Worm (Caenorhabditis elegans) whole organism, late embryonic: ENCODE measurements around the gene cts-1.

Source experiments
- F13H6.1 ChIP-seq: sonication (generic microtip); optimal IDR thresholded peaks from 2 replicates; lab custom pipeline; 2016; ENCODE audit warnings: missing genetic modification characterization, missing compliant biosample characterization
- K09A11.1 ChIP-seq: sonication (generic microtip); optimal IDR thresholded peaks from 2 replicates; lab custom pipeline; 2017; ENCODE audit warnings: antibody characterized with exemption, mild to moderate bottlenecking, missing genetic modification characterization, missing compliant biosample characterization; ENCODE audit not compliant: insufficient read depth
- T23F11.4 ChIP-seq: fragments of 200-800 bp; sonication (Bioruptor generic); optimal IDR thresholded peaks from 2 replicates; lab custom pipeline; 2018; ENCODE audit warnings: mild to moderate bottlenecking, missing genetic modification characterization, missing compliant biosample characterization
- ahr-1 ChIP-seq: sonication (generic microtip); optimal IDR thresholded peaks from 2 replicates; lab custom pipeline; 2016; ENCODE audit warnings: missing genetic modification characterization, missing compliant biosample characterization
- ceh-14 ChIP-seq: sonication (generic microtip); optimal IDR thresholded peaks from 2 replicates; lab custom pipeline; 2016; ENCODE audit warnings: missing genotype, missing genetic modification characterization, missing compliant biosample characterization
- ceh-18 ChIP-seq: sonication (generic microtip); optimal IDR thresholded peaks from 2 replicates; lab custom pipeline; 2016; ENCODE audit warnings: missing genetic modification characterization, missing compliant biosample characterization
- ceh-24 ChIP-seq: sonication (generic microtip); optimal IDR thresholded peaks from 2 replicates; lab custom pipeline; 2016; ENCODE audit warnings: mild to moderate bottlenecking, missing genetic modification characterization, missing compliant biosample characterization
- ceh-30 ChIP-seq: fragments of 150-350 bp; optimal IDR thresholded peaks from 2 replicates; lab custom pipeline; 2014; ENCODE audit warnings: missing biosample characterization, missing genetic modification characterization
- ceh-31 ChIP-seq: sonication (generic microtip); optimal IDR thresholded peaks from 2 replicates; lab custom pipeline; 2016; ENCODE audit warnings: missing genetic modification characterization, missing compliant biosample characterization
- ceh-34 ChIP-seq: sonication (generic microtip); optimal IDR thresholded peaks from 2 replicates; lab custom pipeline; 2016; ENCODE audit warnings: mild to moderate bottlenecking, missing genetic modification characterization, missing compliant biosample characterization
- ceh-45 ChIP-seq: fragments of 200-800 bp; sonication (Bioruptor generic); IDR thresholded peaks from 2 replicates; pipeline ENCODE4 v1.3.6; 2022; ENCODE audit warnings: missing genetic modification reagents, missing genetic modification characterization, missing compliant biosample characterization
- ceh-48 ChIP-seq: sonication (generic microtip); optimal IDR thresholded peaks from 2 replicates; lab custom pipeline; 2016; ENCODE audit warnings: missing genetic modification characterization, inconsistent platforms, missing compliant biosample characterization
- ceh-6 ChIP-seq: fragments of 200-800 bp; sonication (Bioruptor generic); optimal IDR thresholded peaks from 2 replicates; lab custom pipeline; 2018; ENCODE audit warnings: mild to moderate bottlenecking, missing genetic modification characterization, missing compliant biosample characterization
- ceh-9 ChIP-seq: sonication (generic microtip); optimal IDR thresholded peaks from 2 replicates; lab custom pipeline; 2016; ENCODE audit warnings: mild to moderate bottlenecking, missing genetic modification characterization, inconsistent platforms, missing compliant biosample characterization
- dmd-4 ChIP-seq: sonication (generic microtip); optimal IDR thresholded peaks from 2 replicates; lab custom pipeline; 2016; ENCODE audit warnings: borderline replicate concordance, missing genetic modification characterization, missing compliant biosample characterization
- dve-1 ChIP-seq: sonication (generic microtip); optimal IDR thresholded peaks from 2 replicates; lab custom pipeline; 2017; ENCODE audit warnings: antibody characterized with exemption, mild to moderate bottlenecking, missing genetic modification characterization, missing compliant biosample characterization
- elt-2 ChIP-seq: sonication (generic microtip); optimal IDR thresholded peaks from 2 replicates; lab custom pipeline; 2016; ENCODE audit warnings: missing genetic modification reagents, missing genetic modification characterization, missing compliant biosample characterization
- elt-4 ChIP-seq: sonication (generic microtip); optimal IDR thresholded peaks from 2 replicates; lab custom pipeline; 2016; ENCODE audit warnings: missing genetic modification characterization, missing compliant biosample characterization
- ets-4 ChIP-seq: sonication (generic microtip); optimal IDR thresholded peaks from 2 replicates; lab custom pipeline; 2016; ENCODE audit warnings: missing genetic modification characterization, missing compliant biosample characterization
- eyg-1 ChIP-seq: sonication (generic microtip); optimal IDR thresholded peaks from 2 replicates; lab custom pipeline; 2016; ENCODE audit warnings: missing genotype, missing genetic modification characterization, missing compliant biosample characterization
- fkh-6 ChIP-seq: sonication (generic microtip); optimal IDR thresholded peaks from 2 replicates; lab custom pipeline; 2016; ENCODE audit warnings: missing genetic modification characterization, missing compliant biosample characterization
- gmeb-2 ChIP-seq: sonication (generic microtip); optimal IDR thresholded peaks from 2 replicates; lab custom pipeline; 2016; ENCODE audit warnings: missing genetic modification characterization, inconsistent platforms, missing compliant biosample characterization
- hlh-30 ChIP-seq: sonication (generic microtip); optimal IDR thresholded peaks from 2 replicates; lab custom pipeline; 2017; ENCODE audit warnings: antibody characterized with exemption, missing genetic modification characterization, missing compliant biosample characterization; ENCODE audit not compliant: insufficient read depth
- hlh-8 ChIP-seq: sonication (generic microtip); optimal IDR thresholded peaks from 2 replicates; lab custom pipeline; 2016; ENCODE audit warnings: missing genotype, missing genetic modification characterization, missing compliant biosample characterization
- mec-3 ChIP-seq: sonication (generic microtip); optimal IDR thresholded peaks from 2 replicates; lab custom pipeline; 2016; ENCODE audit warnings: borderline replicate concordance, missing genetic modification characterization, missing compliant biosample characterization
- nfya-1 ChIP-seq: sonication (generic microtip); optimal IDR thresholded peaks from 2 replicates; lab custom pipeline; 2017; ENCODE audit warnings: missing genetic modification characterization, mild to moderate bottlenecking, missing compliant biosample characterization, antibody characterized with exemption, moderate library complexity
- npax-4 ChIP-seq: sonication (generic microtip); optimal IDR thresholded peaks from 2 replicates; lab custom pipeline; 2016; ENCODE audit warnings: missing genetic modification characterization, missing compliant biosample characterization
- pat-9 ChIP-seq: fragments of 200-800 bp; sonication (Bioruptor generic); optimal IDR thresholded peaks from 2 replicates; lab custom pipeline; 2018; ENCODE audit warnings: mild to moderate bottlenecking, missing genetic modification characterization, moderate library complexity, missing compliant biosample characterization
- pqm-1 ChIP-seq: sonication (generic microtip); optimal IDR thresholded peaks from 2 replicates; lab custom pipeline; 2016; ENCODE audit warnings: missing genetic modification characterization, missing compliant biosample characterization
- pros-1 ChIP-seq: fragments of 150-350 bp; optimal IDR thresholded peaks from 2 replicates; lab custom pipeline; 2014; ENCODE audit warnings: missing biosample characterization, missing genetic modification reagents, missing genetic modification characterization
- ref-2 ChIP-seq: sonication (generic microtip); optimal IDR thresholded peaks from 2 replicates; lab custom pipeline; 2016; ENCODE audit warnings: missing genetic modification characterization, missing compliant biosample characterization
- sdc-2 ChIP-seq: sonication (generic microtip); optimal IDR thresholded peaks from 2 replicates; lab custom pipeline; 2016; ENCODE audit warnings: missing genotype, missing genetic modification characterization, missing compliant biosample characterization
- sox-2 ChIP-seq: fragments of 200-800 bp; sonication (Bioruptor generic); IDR thresholded peaks from 2 replicates; pipeline ENCODE4 v1.3.6; 2022; ENCODE audit warnings: missing genetic modification reagents, missing genetic modification characterization, missing compliant biosample characterization
- unc-55 ChIP-seq: sonication (generic microtip); optimal IDR thresholded peaks from 2 replicates; lab custom pipeline; 2017; ENCODE audit warnings: missing biosample characterization, missing genetic modification reagents, missing genetic modification characterization
- zip-5 ChIP-seq: sonication (generic microtip); optimal IDR thresholded peaks from 2 replicates; lab custom pipeline; 2016; ENCODE audit warnings: missing genetic modification characterization, missing compliant biosample characterization

cts-1 gene

DNA sequence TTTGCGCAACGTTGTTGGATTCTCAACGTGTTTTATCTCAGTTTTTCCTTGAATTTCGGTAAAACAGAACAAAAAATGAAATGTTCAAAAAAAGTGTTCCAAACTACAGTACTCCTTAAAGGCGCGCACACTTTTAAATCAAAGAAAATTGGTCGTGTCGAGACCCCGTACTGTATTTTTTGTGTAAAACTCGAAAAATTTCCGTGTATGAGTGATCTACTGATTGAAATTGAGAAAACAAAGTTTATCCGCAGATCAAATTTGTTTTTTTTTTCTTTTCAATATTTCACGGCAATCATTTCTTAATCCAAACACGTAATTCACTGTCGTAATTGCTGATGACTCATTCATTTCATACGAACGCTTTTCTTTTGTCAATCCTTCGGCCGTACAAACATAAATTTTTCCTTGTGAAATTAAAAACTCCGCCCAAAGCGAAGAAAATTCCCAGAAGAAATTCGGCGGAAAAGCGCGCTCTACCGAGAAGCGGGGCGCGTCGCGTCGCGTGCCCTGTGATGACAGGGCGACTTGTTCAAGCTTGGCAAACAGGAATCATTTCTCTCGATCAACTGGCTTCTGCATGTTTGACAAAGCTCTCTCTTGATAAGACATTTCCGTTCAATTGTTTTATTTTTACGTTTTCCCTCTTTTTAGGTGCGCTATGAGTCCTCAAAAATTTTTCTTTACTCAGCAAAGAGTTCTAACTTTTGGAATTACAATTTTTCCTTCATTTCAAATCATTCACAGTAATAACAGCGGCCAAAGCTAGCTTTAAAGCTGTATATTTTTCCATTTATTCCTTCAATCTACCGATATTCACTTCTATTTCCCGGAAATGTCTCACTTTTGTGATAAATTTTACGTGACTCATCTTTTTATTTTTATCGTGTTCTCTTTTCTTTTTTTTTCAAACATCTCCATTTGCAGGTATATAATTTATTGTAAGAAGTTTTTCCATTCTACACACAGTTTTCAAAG lies 13.3 kb downstream of the cts-1 start, which contains the start of gene chc-1:
chc-1 (plus strand) TSS at position 928 of the 978 bp plus-strand sequence.
- TF ChIP-seq nfya-1 (tag; lab: Kevin White, UChicago): peak; percentile 12
- TF ChIP-seq dve-1 (tag; lab: Kevin White, UChicago): peak; percentile 37
- no peak for TF ChIP-seq ceh-31 (tag; lab: Kevin White, UChicago)
- TF ChIP-seq unc-55: peak; percentile 46
- TF ChIP-seq ceh-18 (tag; lab: Kevin White, UChicago): peak; percentile 1

DNA sequence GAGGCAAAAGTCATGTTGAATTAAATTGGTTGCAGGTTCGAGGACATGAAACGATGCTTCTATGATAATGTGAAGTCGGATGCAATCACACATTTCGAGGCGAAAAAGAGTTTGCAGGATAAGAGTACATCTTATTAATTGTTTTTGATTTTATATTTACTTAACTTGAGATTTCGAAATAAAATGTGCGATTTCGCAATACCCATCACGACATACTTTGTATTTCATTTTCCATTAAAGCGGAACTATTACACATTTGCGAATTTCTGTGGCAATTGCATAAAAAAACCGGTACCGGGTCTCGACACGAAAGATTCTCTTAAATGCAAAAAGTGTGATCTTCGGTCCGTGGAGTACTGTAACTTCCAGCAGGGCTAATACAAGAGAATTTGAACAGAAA lies 14.0 kb downstream of the cts-1 start:
- TF ChIP-seq ceh-14: no peak
- TF ChIP-seq elt-4: no peak
- TF ChIP-seq sdc-2 (tag; lab: Kevin White, UChicago): no peak
- no peak for TF ChIP-seq ceh-6 (GFP tag; lab: Kevin White, UChicago)
- no peak for TF ChIP-seq F13H6.1 (tag; lab: Kevin White, UChicago)
- no peak for TF ChIP-seq elt-2 (tag; lab: Kevin White, UChicago)
- TF ChIP-seq, all 69 proteins: peak for 0

DNA sequence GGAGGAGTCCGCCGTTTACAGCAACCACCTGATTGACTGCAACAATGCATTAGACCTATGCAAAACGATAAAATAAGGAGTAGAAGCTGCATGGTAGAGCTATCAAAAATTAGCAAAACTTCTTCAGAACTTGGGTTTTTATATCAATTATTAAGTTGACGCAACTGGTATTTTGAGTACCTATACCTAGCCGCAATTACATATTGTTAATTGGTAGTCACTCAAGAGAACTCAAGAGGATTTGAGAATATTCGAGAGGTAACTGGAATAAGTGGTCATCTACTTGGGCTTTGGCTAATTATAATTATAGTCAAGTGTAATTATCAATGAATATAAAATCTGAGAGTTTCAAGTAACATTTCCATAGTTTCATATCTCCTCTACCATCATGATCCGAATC lies 15.2 kb downstream of the cts-1 start, which contains the start of the genes T20G5.13 and T20G5.12:
T20G5.13 (minus strand) TSS at position 101 of the 400 bp plus-strand sequence.
T20G5.12 (plus strand) TSS at position 370 of the 400 bp plus-strand sequence.
- TF ChIP-seq zip-5 (tag; lab: Kevin White, UChicago): no peak
- no peak for TF ChIP-seq sdc-2 (tag; lab: Kevin White, UChicago)
- no peak for TF ChIP-seq pqm-1
- TF ChIP-seq ceh-24 (tag; lab: Kevin White, UChicago): no peak
- TF ChIP-seq unc-55: no peak
- TF ChIP-seq hlh-8: no peak
- no peak for TF ChIP-seq eyg-1 (tag; lab: Kevin White, UChicago)
- TF ChIP-seq ceh-30 (tag; lab: Kevin White, UChicago): no peak
- no peak for TF ChIP-seq gmeb-2 (tag; lab: Kevin White, UChicago)
- TF ChIP-seq T23F11.4: no peak
- no peak for TF ChIP-seq dmd-4 (tag; lab: Kevin White, UChicago)
- no peak for TF ChIP-seq mec-3 (tag; lab: Kevin White, UChicago)
- TF ChIP-seq ahr-1 (tag; lab: Kevin White, UChicago): no peak
- TF ChIP-seq ceh-6 (GFP tag; lab: Kevin White, UChicago): no peak
- TF ChIP-seq ref-2: no peak
- no peak for TF ChIP-seq ceh-9 (tag; lab: Kevin White, UChicago)
- no peak for TF ChIP-seq ceh-34 (tag; lab: Kevin White, UChicago)
- TF ChIP-seq elt-2 (tag; lab: Kevin White, UChicago): no peak

DNA sequence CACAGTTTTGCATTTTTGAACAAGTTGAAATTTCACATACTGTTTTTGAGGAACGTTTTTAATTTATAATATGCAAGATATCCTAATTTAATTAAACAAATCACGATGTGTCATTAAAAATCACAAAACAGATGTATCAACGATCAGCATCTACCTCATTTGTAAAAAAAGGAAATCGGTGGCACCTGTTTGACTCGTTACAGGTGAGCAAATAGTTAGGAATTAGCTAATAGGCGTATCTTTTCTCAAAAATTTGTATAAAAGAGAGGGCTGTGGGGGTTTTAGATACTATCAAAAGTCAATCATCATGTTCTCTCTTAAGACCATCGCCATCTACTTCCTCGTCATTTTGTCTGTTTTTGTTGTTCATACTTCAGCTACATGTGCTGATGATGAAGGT lies 17.4 kb downstream of the cts-1 start, which contains the start of gene T20G5.8:
T20G5.8 (plus strand) TSS at position 301 of the 400 bp plus-strand sequence.
- TF ChIP-seq ahr-1 (tag; lab: Kevin White, UChicago) (no peak), dve-1 (tag; lab: Kevin White, UChicago) (no peak), eyg-1 (tag; lab: Kevin White, UChicago) (no peak), npax-4 (tag; lab: Kevin White, UChicago) (no peak)

DNA sequence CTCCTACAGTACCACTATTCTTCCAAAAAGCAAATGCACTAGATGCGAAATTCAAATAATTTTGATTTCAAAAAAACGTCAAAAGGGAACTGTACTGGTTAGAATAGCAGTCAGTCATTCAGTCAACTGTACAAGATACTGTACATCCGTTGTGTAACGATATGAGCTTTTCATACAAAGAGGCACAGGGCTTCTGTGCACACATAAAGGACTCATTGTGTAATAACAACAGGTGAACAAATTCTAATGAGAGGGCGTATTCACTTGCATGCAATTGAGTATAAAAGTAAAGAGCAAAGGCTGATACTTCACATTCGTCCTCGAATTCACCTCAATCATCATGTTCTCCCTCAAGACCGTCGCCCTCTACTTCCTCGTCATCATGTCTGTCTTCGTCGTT lies 19.0 kb downstream of the cts-1 start, which contains the start of gene dod-6:
dod-6 (plus strand) TSS at position 301 of the 400 bp plus-strand sequence.
- TF ChIP-seq gmeb-2 (tag; lab: Kevin White, UChicago) (no peak), npax-4 (tag; lab: Kevin White, UChicago) (no peak), fkh-6 (tag; lab: Kevin White, UChicago) (no peak), hlh-30 (tag; lab: Kevin White, UChicago) (no peak), ceh-48 (tag; lab: Kevin White, UChicago) (no peak), ceh-31 (tag; lab: Kevin White, UChicago) (no peak), pros-1 (tag; lab: Kevin White, UChicago) (no peak), ets-4 (tag; lab: Kevin White, UChicago) (no peak), pat-9 (tag; lab: Kevin White, UChicago) (no peak), K09A11.1 (tag; lab: Kevin White, UChicago) (no peak), ahr-1 (tag; lab: Kevin White, UChicago) (no peak), dve-1 (tag; lab: Kevin White, UChicago) (no peak), sdc-2 (tag; lab: Kevin White, UChicago) (no peak), ceh-24 (tag; lab: Kevin White, UChicago) (no peak), ceh-45 (no peak), sox-2 (no peak)
